Worm (Caenorhabditis elegans): ENCODE data around the gene panl-3.
A peak's percentile ranks its signal among the peaks of the same experiment; 100 is the strongest.

ce11 chrIII:9817894-9818293, 962 bp upstream of the panl-3 start:
- TF ChIP-seq ztf-4 (tag; optimal IDR thresholded peaks at IDR 0.05): no peak
- TF ChIP-seq xbp-1 (tag; optimal IDR thresholded peaks at IDR 0.05): no peak
- peak; percentile 43 to 70 for TF ChIP-seq lsy-2 (tag; optimal IDR thresholded peaks at IDR 0.05)
- no peak for TF ChIP-seq mep-1 (tag; optimal IDR thresholded peaks at IDR 0.05)
- no peak for TF ChIP-seq nhr-11 (tag; optimal IDR thresholded peaks at IDR 0.05)
- TF ChIP-seq ztf-11 (tag; optimal IDR thresholded peaks at IDR 0.05): no peak
- no peak for TF ChIP-seq nhr-19 (GFP tag; conservative IDR thresholded peaks at IDR 0.05)
- no peak for TF ChIP-seq nhr-237 (tag; optimal IDR thresholded peaks at IDR 0.05)
- TF ChIP-seq blmp-1 (tag; optimal IDR thresholded peaks at IDR 0.05): no peak
- TF ChIP-seq aha-1 (tag; optimal IDR thresholded peaks at IDR 0.05): no peak
- no peak for TF ChIP-seq nhr-77 (tag; optimal IDR thresholded peaks at IDR 0.05)
- no peak for TF ChIP-seq irx-1 (tag; optimal IDR thresholded peaks at IDR 0.05)
- no peak for TF ChIP-seq efl-1 (optimal IDR thresholded peaks at IDR 0.05)
- TF ChIP-seq efl-1 (GFP tag; optimal IDR thresholded peaks at IDR 0.05 in 1 of 2): no peak
